Fruit fly (Drosophila melanogaster) whole organism, embryonic: Measurements from ENCODE around the gene CG33269.

Source experiments
- Aef1 ChIP-seq: fragments of 200-800 bp; sonication (Bioruptor generic); IDR thresholded peaks from 3 replicates; pipeline ENCODE4 v1.3.6; 2022; ENCODE audit warnings: missing biosample characterization, missing genetic modification characterization
- CG10267 ChIP-seq: fragments of 200-800 bp; sonication (Bioruptor generic); optimal IDR thresholded peaks from 2 replicates; lab custom pipeline; 2018; ENCODE audit warnings: missing biosample characterization, mild to moderate bottlenecking, missing genetic modification characterization, moderate library complexity
- CG12104 ChIP-seq: fragments of 200-800 bp; sonication (Bioruptor generic); optimal IDR thresholded peaks from 3 replicates; lab custom pipeline; 2016; ENCODE audit warnings: missing biosample characterization, missing genetic modification characterization
- CG12219 ChIP-seq: fragments of 200-800 bp; sonication (Bioruptor generic); optimal IDR thresholded peaks from 3 replicates; lab custom pipeline; 2018; ENCODE audit warnings: missing biosample characterization, mild to moderate bottlenecking, missing genetic modification characterization
- CG13894 ChIP-seq: fragments of 200-800 bp; sonication (Bioruptor generic); optimal IDR thresholded peaks from 3 replicates; lab custom pipeline; 2018; ENCODE audit warnings: missing biosample characterization, mild to moderate bottlenecking, missing genetic modification characterization, moderate library complexity
- CG1529 ChIP-seq: fragments of 200-800 bp; sonication (Bioruptor generic); optimal IDR thresholded peaks from 3 replicates; lab custom pipeline; 2018; ENCODE audit warnings: missing biosample characterization, missing genetic modification characterization
- CG2116 ChIP-seq: fragments of 200-800 bp; sonication (Bioruptor generic); optimal IDR thresholded peaks from 3 replicates; lab custom pipeline; 2018; ENCODE audit warnings: missing biosample characterization, mild to moderate bottlenecking, missing genetic modification characterization
- CG2875 ChIP-seq: fragments of 200-800 bp; sonication (Bioruptor generic); optimal IDR thresholded peaks from 2 replicates; lab custom pipeline; 2017; ENCODE audit warnings: missing biosample characterization, mild to moderate bottlenecking, missing genetic modification characterization, missing genetic modification reagents
- CG2889 ChIP-seq: fragments of 200-800 bp; sonication (Bioruptor generic); IDR thresholded peaks from 3 replicates; pipeline ENCODE4 v1.3.6; 2022; ENCODE audit warnings: missing biosample characterization, missing genetic modification characterization
- CG30020 ChIP-seq: fragments of 200-800 bp; optimal IDR thresholded peaks from 2 replicates; lab custom pipeline; 2019; ENCODE audit warnings: missing biosample characterization, mild to moderate bottlenecking, missing genetic modification characterization, moderate library complexity
- CG3726 ChIP-seq: fragments of 200-800 bp; sonication (Bioruptor generic); IDR thresholded peaks from 3 replicates; pipeline ENCODE4, ENCODE4 v1.3.6; 2022; ENCODE audit warnings: missing biosample characterization, missing genetic modification characterization
- CG3847 ChIP-seq: fragments of 200-800 bp; sonication (Bioruptor generic); IDR thresholded peaks from 2 replicates; pipeline ENCODE4 v1.3.6; 2022; ENCODE audit warnings: missing biosample characterization, missing genetic modification characterization
- CG6272 ChIP-seq: fragments of 200-800 bp; sonication (Bioruptor generic); IDR thresholded peaks from 2 replicates; pipeline ENCODE4 v1.3.6; 2022; ENCODE audit warnings: missing biosample characterization, missing genetic modification characterization
- CG6689 ChIP-seq: fragments of 200-800 bp; sonication (Bioruptor generic); IDR thresholded peaks from 2 replicates; pipeline ENCODE4 v1.3.6; 2022; ENCODE audit warnings: missing biosample characterization, missing genetic modification characterization
- CG9609 ChIP-seq: fragments of 200-800 bp; sonication (Bioruptor generic); optimal IDR thresholded peaks from 3 replicates; lab custom pipeline; 2016; ENCODE audit warnings: missing biosample characterization, missing genetic modification characterization
- Camta ChIP-seq: fragments of 200-800 bp; sonication (Bioruptor generic); optimal IDR thresholded peaks from 2 replicates; lab custom pipeline; 2016; ENCODE audit warnings: missing biosample characterization, missing genetic modification characterization
- CrebB ChIP-seq: fragments of 200-800 bp; sonication (Bioruptor generic); optimal IDR thresholded peaks from 3 replicates; lab custom pipeline; 2018; ENCODE audit warnings: missing biosample characterization, mild to moderate bottlenecking, missing genetic modification characterization
- Dbx ChIP-seq: fragments of 200-800 bp; sonication (Bioruptor generic); IDR thresholded peaks from 3 replicates; pipeline ENCODE4 v1.3.6; 2022; ENCODE audit warnings: missing biosample characterization, missing genetic modification characterization
- Deaf1 ChIP-seq: fragments of 200-800 bp; optimal IDR thresholded peaks from 3 replicates; lab custom pipeline; 2019; ENCODE audit warnings: missing biosample characterization, mild to moderate bottlenecking, missing genetic modification characterization, moderate library complexity
- E2f1 ChIP-seq: fragments of 200-800 bp; sonication (Bioruptor generic); IDR thresholded peaks from 2 replicates; pipeline ENCODE4 v1.3.6; 2022; ENCODE audit warnings: missing biosample characterization, missing genetic modification characterization
- Hr51 ChIP-seq, 2 experiments: fragments of 200-800 bp; sonication (Bioruptor generic); optimal IDR thresholded peaks; 2 replicates in 1 of 2; 3 replicates in 1 of 2; lab custom pipeline; 2016 to 2018; ENCODE audit warnings: missing biosample characterization in 2 of 2, missing genetic modification characterization in 2 of 2, mild to moderate bottlenecking in 1 of 2, moderate library complexity in 1 of 2
- Lhr ChIP-seq: fragments of 200-800 bp; sonication (Bioruptor generic); optimal IDR thresholded peaks from 3 replicates; lab custom pipeline; 2017; ENCODE audit warnings: mild to moderate bottlenecking, missing biosample characterization, missing genetic modification reagents, missing genetic modification characterization
- Opbp ChIP-seq: fragments of 200-800 bp; sonication (Bioruptor generic); IDR thresholded peaks from 3 replicates; pipeline ENCODE4 v1.3.6; 2022; ENCODE audit warnings: missing biosample characterization, missing genetic modification characterization; ENCODE audit not compliant: partially characterized antibody
- Pdp1 ChIP-seq, 2 experiments: fragments of 200-800 bp; sonication (Bioruptor generic); optimal IDR thresholded peaks; 3 replicates each; lab custom pipeline; 2016; ENCODE audit warnings: missing biosample characterization in 2 of 2, missing genetic modification characterization in 2 of 2, mild to moderate bottlenecking in 1 of 2, moderate library complexity in 1 of 2
- cas ChIP-seq: fragments of 200-800 bp; sonication (Bioruptor generic); IDR thresholded peaks from 2 replicates; pipeline ENCODE4 v1.3.6; 2022; ENCODE audit warnings: missing biosample characterization, missing genetic modification characterization
- dm ChIP-seq: fragments of 200-800 bp; sonication (Bioruptor generic); optimal IDR thresholded peaks from 3 replicates; lab custom pipeline; 2016; ENCODE audit warnings: missing biosample characterization, missing genetic modification characterization
- gem ChIP-seq: fragments of 200-800 bp; sonication (Bioruptor generic); optimal IDR thresholded peaks from 2 replicates; lab custom pipeline; 2019; ENCODE audit warnings: missing biosample characterization, mild to moderate bottlenecking, missing genetic modification characterization, moderate library complexity
- insv ChIP-seq, 2 experiments: fragments of 200-800 bp; sonication (Bioruptor generic); optimal IDR thresholded peaks; 3 replicates each; lab custom pipeline; 2016 to 2018; ENCODE audit warnings: missing biosample characterization in 2 of 2, missing genetic modification characterization in 2 of 2
- jigr1 ChIP-seq: fragments of 200-800 bp; sonication (Bioruptor generic); IDR thresholded peaks from 3 replicates; pipeline ENCODE4 v1.3.6; 2022; ENCODE audit warnings: missing biosample characterization, missing genetic modification characterization
- mam ChIP-seq: fragments of 200-800 bp; sonication (Bioruptor generic); optimal IDR thresholded peaks from 3 replicates; lab custom pipeline; 2016; ENCODE audit warnings: missing biosample characterization, missing genetic modification characterization
- nau ChIP-seq: fragments of 200-800 bp; sonication (Bioruptor generic); optimal IDR thresholded peaks from 3 replicates; lab custom pipeline; 2017; ENCODE audit warnings: missing biosample characterization, mild to moderate bottlenecking, missing genetic modification characterization, missing genetic modification reagents
- nerfin-1 ChIP-seq: fragments of 200-800 bp; sonication (Bioruptor generic); optimal IDR thresholded peaks from 3 replicates; lab custom pipeline; 2019; ENCODE audit warnings: missing biosample characterization, mild to moderate bottlenecking, missing genetic modification characterization, moderate library complexity
- onecut ChIP-seq: fragments of 200-800 bp; sonication (Bioruptor generic); IDR thresholded peaks from 2 replicates; pipeline ENCODE4 v1.3.6; 2022; ENCODE audit warnings: missing biosample characterization, missing genetic modification characterization
- seq ChIP-seq: fragments of 200-800 bp; sonication (Bioruptor generic); IDR thresholded peaks from 2 replicates; pipeline ENCODE4 v1.3.6; 2022; ENCODE audit warnings: missing biosample characterization, missing genetic modification characterization
- slbo ChIP-seq: fragments of 200-800 bp; sonication (Bioruptor generic); IDR thresholded peaks from 2 replicates; pipeline ENCODE4 v1.3.6; 2022; ENCODE audit warnings: missing biosample characterization, missing genetic modification characterization
- usp ChIP-seq: fragments of >200 bp; optimal IDR thresholded peaks from 2 replicates; lab custom pipeline; 2017; ENCODE audit warnings: missing biosample characterization, missing genetic modification characterization
- wor ChIP-seq: fragments of 200-800 bp; sonication (Bioruptor generic); IDR thresholded peaks from 2 replicates; pipeline ENCODE4 v1.3.6; 2022; ENCODE audit warnings: missing biosample characterization, missing genetic modification characterization

CG33269 gene

dm6 chr3L:11601133-11601532 lies 19.1 kb upstream of the CG33269 start (continued):
- no peak for TF ChIP-seq E2f1 (GFP tag; lab: Robert Waterston, UW)
- TF ChIP-seq gem = no peak
- TF ChIP-seq nerfin-1 = no peak
- no peak for TF ChIP-seq CG30020
- TF ChIP-seq cas (GFP tag; lab: Robert Waterston, UW) = no peak
- no peak for TF ChIP-seq dm (GFP tag; lab: Kevin White, UChicago)
- no peak for TF ChIP-seq CG10267 (tag; lab: Kevin White, UChicago)
- no peak for TF ChIP-seq CrebB (tag; lab: Kevin White, UChicago)
- 0 out of 3 replicates have a peak, but pooled peaks have one; percentile 31 for TF ChIP-seq Opbp (GFP tag; lab: Robert Waterston, UW)
- TF ChIP-seq Hr51 (GFP tag; optimal IDR thresholded peaks at IDR 0.05; lab: Kevin White, UChicago) = no peak
- no peak for TF ChIP-seq nau (GFP tag; lab: Kevin White, UChicago)
- TF ChIP-seq CG2889 (GFP tag; lab: Robert Waterston, UW) = no peak
- peak; percentile 84 for TF ChIP-seq CG13894
- no peak for TF ChIP-seq wor (GFP tag; lab: Robert Waterston, UW)
- TF ChIP-seq CG3847 (GFP tag; lab: Robert Waterston, UW) = no peak
- no peak for TF ChIP-seq Camta (GFP tag; lab: Kevin White, UChicago)
- TF ChIP-seq Dbx (GFP tag; lab: Robert Waterston, UW) = 0 out of 3 replicates have a peak, but pooled peaks have one; percentile 11
- TF ChIP-seq CG6689 (GFP tag; lab: Robert Waterston, UW) = no peak
- no peak for TF ChIP-seq Aef1 (GFP tag; lab: Robert Waterston, UW)
- no peak for TF ChIP-seq CG3726
- no peak for TF ChIP-seq CG9609 (GFP tag; lab: Kevin White, UChicago)
- no peak for TF ChIP-seq slbo (GFP tag; lab: Robert Waterston, UW)
- TF ChIP-seq Deaf1 (tag; lab: Kevin White, UChicago) = peak; percentile 85
- TF ChIP-seq Pdp1 (GFP tag; optimal IDR thresholded peaks at IDR 0.05; lab: Kevin White, UChicago) = no peak
- peak; percentile 31; the same call in 1 of the 2 replicates for TF ChIP-seq CG6272
- TF ChIP-seq, all 482 proteins: peak for 13

- no peak for TF ChIP-seq CG1529
- TF ChIP-seq CG2889 (GFP tag; lab: Robert Waterston, UW) = 0 out of 3 replicates have a peak, but pooled peaks have one; percentile 3
Measured at dm6 chr3L:11599965-11600420, 18.0 kb upstream of the CG33269 start, which contains the start of the genes CG14137 and CG46394. TSS of gene CG14137 (minus strand) at chr3L:11600065. TSS of gene CG46394 (plus strand) at chr3L:11600370.

dm6 chr3L:11599255-11599654 lies 17.3 kb upstream of the CG33269 start:
- no peak for TF ChIP-seq nau (GFP tag; lab: Kevin White, UChicago)
- no peak for TF ChIP-seq CG12104 (GFP tag; lab: Kevin White, UChicago)
- TF ChIP-seq Lhr = no peak
- TF ChIP-seq insv (GFP tag; optimal IDR thresholded peaks at IDR 0.05; lab: Kevin White, UChicago) = no peak
- no peak for TF ChIP-seq CG2116 (GFP tag; lab: Kevin White, UChicago)
- TF ChIP-seq CG2875 = no peak
- no peak for TF ChIP-seq seq (GFP tag; lab: Robert Waterston, UW)
- no peak for TF ChIP-seq mam (GFP tag; lab: Kevin White, UChicago)
- TF ChIP-seq onecut (GFP tag; lab: Robert Waterston, UW) = no peak
- TF ChIP-seq jigr1 (GFP tag; lab: Robert Waterston, UW) = no peak
- no peak for TF ChIP-seq usp
- TF ChIP-seq CG12219 (GFP tag; lab: Kevin White, UChicago) = no peak
